Fruit fly (Drosophila melanogaster): ENCODE results near the gene tin.

The tin gene

dm6 chr3R:21376331-21376761 is 2.4 kb upstream of the tin start (continued):
- peak; percentile 34; the same call in 1 of the 2 replicates for TF ChIP-seq MBD-R2 (GFP tag; IDR thresholded peaks at IDR 0.05)
- TF ChIP-seq ken (GFP tag; IDR thresholded peaks at IDR 0.05) = no peak
- TF ChIP-seq CG11723 (GFP tag; optimal IDR thresholded peaks at IDR 0.05) = peak; percentile 71
- TF ChIP-seq CG10321 (GFP tag; IDR thresholded peaks at IDR 0.05) = peak; percentile 99
- TF ChIP-seq az2 (GFP tag; optimal IDR thresholded peaks at IDR 0.05) = no peak
- no peak; the same call in 2 of the 3 replicates for TF ChIP-seq Optix (GFP tag; IDR thresholded peaks at IDR 0.05)
- peak; percentile 62 for TF ChIP-seq MESR4 (GFP tag; optimal IDR thresholded peaks at IDR 0.05)
- TF ChIP-seq CG10959 (GFP tag; IDR thresholded peaks at IDR 0.05) = no peak
- TF ChIP-seq crol (GFP tag; IDR thresholded peaks at IDR 0.05) = no peak
- TF ChIP-seq HLHmδ (GFP tag; optimal IDR thresholded peaks at IDR 0.05) = peak; percentile 65
- TF ChIP-seq CG34376 (GFP tag; optimal IDR thresholded peaks at IDR 0.05) = peak; percentile 87
- no peak for TF ChIP-seq Mrtf (GFP tag; IDR thresholded peaks at IDR 0.05)
- peak; percentile 62; the same call in 1 of the 2 replicates for TF ChIP-seq vvl (GFP tag; IDR thresholded peaks at IDR 0.05)
- TF ChIP-seq dmrt11E (tag; optimal IDR thresholded peaks at IDR 0.05) = no peak
- no peak for TF ChIP-seq CG11695 (GFP tag; IDR thresholded peaks at IDR 0.05)
- peak; percentile 66; the same call in 2 of the 3 replicates for TF ChIP-seq CG6791 (GFP tag; IDR thresholded peaks at IDR 0.05; ENCODE audit: partially characterized antibody)
- TF ChIP-seq CG18476 (GFP tag; optimal IDR thresholded peaks at IDR 0.05) = no peak
- TF ChIP-seq Hand (GFP tag; optimal IDR thresholded peaks at IDR 0.05) = peak; percentile 49
- TF ChIP-seq Gsc (GFP tag; IDR thresholded peaks at IDR 0.05) = no peak
- peak; percentile 53 for TF ChIP-seq BEAF-32 (GFP tag; optimal IDR thresholded peaks at IDR 0.05)
- TF ChIP-seq CG12659 (GFP tag; optimal IDR thresholded peaks at IDR 0.05) = peak; percentile 79
- TF ChIP-seq CG33557 (GFP tag; optimal IDR thresholded peaks at IDR 0.05) = peak; percentile 70
- TF ChIP-seq Sox100B (GFP tag; optimal IDR thresholded peaks at IDR 0.05) = no peak
- peak; percentile 43 for TF ChIP-seq pros (GFP tag; optimal IDR thresholded peaks at IDR 0.05)
- TF ChIP-seq Bteb2 (GFP tag; optimal IDR thresholded peaks at IDR 0.05) = no peak
- TF ChIP-seq CG7839 (tag; optimal IDR thresholded peaks at IDR 0.05) = peak; percentile 18
- peak; percentile 47 for TF ChIP-seq CG6854 (GFP tag; optimal IDR thresholded peaks at IDR 0.05)
- no peak for TF ChIP-seq CG6689 (GFP tag; IDR thresholded peaks at IDR 0.05)
- TF ChIP-seq Dll (GFP tag; IDR thresholded peaks at IDR 0.05; ENCODE audit: partially characterized antibody) = peak; percentile 14; the same call in 1 of the 4 replicates
- TF ChIP-seq CG14441 (GFP tag; IDR thresholded peaks at IDR 0.05) = no peak
- TF ChIP-seq Ets97D (GFP tag; optimal IDR thresholded peaks at IDR 0.05) = peak; percentile 2
- no peak for TF ChIP-seq CG7271 (tag; optimal IDR thresholded peaks at IDR 0.05)
- TF ChIP-seq sug (tag; optimal IDR thresholded peaks at IDR 0.05) = peak; percentile 43
- TF ChIP-seq Antp (GFP tag; optimal IDR thresholded peaks at IDR 0.05) = no peak
- TF ChIP-seq chn (GFP tag; optimal IDR thresholded peaks at IDR 0.05) = no peak
- TF ChIP-seq nerfin-2 (GFP tag; IDR thresholded peaks at IDR 0.05; ENCODE audit: partially characterized antibody) = no peak
- TF ChIP-seq amos (GFP tag; IDR thresholded peaks at IDR 0.05; ENCODE audit: partially characterized antibody) = peak; percentile 53; the same call in 1 of the 2 replicates
- no peak for TF ChIP-seq fd96Cb (tag; optimal IDR thresholded peaks at IDR 0.05)
- no peak for TF ChIP-seq CG14860 (GFP tag; IDR thresholded peaks at IDR 0.05; ENCODE audit: partially characterized antibody)
- TF ChIP-seq CG32532 (GFP tag; IDR thresholded peaks at IDR 0.05) = peak; percentile 54; the same call in 1 of the 2 replicates
- peak; percentile 28 for TF ChIP-seq CG2712 (tag; optimal IDR thresholded peaks at IDR 0.05)
- TF ChIP-seq kay (GFP tag; optimal IDR thresholded peaks at IDR 0.05) = no peak
- TF ChIP-seq CG15696 (tag; optimal IDR thresholded peaks at IDR 0.05) = no peak
- TF ChIP-seq CG3065 (GFP tag; optimal IDR thresholded peaks at IDR 0.05) = no peak
- TF ChIP-seq Hr3 (GFP tag; optimal IDR thresholded peaks at IDR 0.05) = no peak
- TF ChIP-seq nom (GFP tag; optimal IDR thresholded peaks at IDR 0.05) = peak; percentile 77
- peak; percentile 36 for TF ChIP-seq Dref (GFP tag; IDR thresholded peaks at IDR 0.05)
- no peak for TF ChIP-seq CG1602 (GFP tag; optimal IDR thresholded peaks at IDR 0.05)
- peak; percentile 51; the same call in 1 of the 2 replicates for TF ChIP-seq CG14014 (GFP tag; IDR thresholded peaks at IDR 0.05)
- TF ChIP-seq bcd (GFP tag; optimal IDR thresholded peaks at IDR 0.05) = no peak

Data from whole organism, embryonic.